Fruit fly (Drosophila melanogaster): ENCODE data around the gene CG31140.

Gene CG31140

DNA sequence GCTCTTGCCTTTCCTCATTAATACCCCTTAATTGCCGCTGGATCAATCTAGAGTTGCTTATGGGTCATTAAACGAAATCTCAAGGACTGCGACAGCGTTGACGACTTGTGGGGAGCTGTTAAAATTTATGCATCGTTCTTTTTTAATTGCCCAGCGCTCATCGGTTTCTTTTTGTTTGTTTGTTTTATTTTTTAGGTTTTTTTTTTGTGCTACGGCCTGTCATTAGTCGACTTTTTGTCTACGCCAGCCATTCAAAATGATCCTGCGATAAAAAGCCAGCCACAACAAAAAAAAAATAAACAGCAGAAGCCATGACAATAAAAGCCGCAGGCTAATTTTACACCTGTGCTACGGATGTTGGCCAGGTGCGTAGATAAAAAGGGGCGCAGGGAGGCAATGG lies 41.0 kb downstream of the CG31140 start (continued):
- TF ChIP-seq lz (GFP tag; optimal IDR thresholded peaks at IDR 0.05) = no peak
- TF ChIP-seq CG11762 (GFP tag; optimal IDR thresholded peaks at IDR 0.05; ENCODE audit: insufficient read depth) = no peak
- no peak for TF ChIP-seq pdm3 (GFP tag; optimal IDR thresholded peaks at IDR 0.05)
- no peak for TF ChIP-seq CG7368 (GFP tag; optimal IDR thresholded peaks at IDR 0.05)
- TF ChIP-seq fkh (GFP tag; optimal IDR thresholded peaks at IDR 0.05) = no peak
- peak; percentile 75 for TF ChIP-seq CG6808 (GFP tag; optimal IDR thresholded peaks at IDR 0.05)
- no peak for TF ChIP-seq CG4318 (GFP tag; optimal IDR thresholded peaks at IDR 0.05)
- TF ChIP-seq CG34406 (GFP tag; optimal IDR thresholded peaks at IDR 0.05) = no peak
- TF ChIP-seq topi (GFP tag; optimal IDR thresholded peaks at IDR 0.05) = no peak
- no peak for TF ChIP-seq eg (GFP tag; IDR thresholded peaks at IDR 0.05)

DNA sequence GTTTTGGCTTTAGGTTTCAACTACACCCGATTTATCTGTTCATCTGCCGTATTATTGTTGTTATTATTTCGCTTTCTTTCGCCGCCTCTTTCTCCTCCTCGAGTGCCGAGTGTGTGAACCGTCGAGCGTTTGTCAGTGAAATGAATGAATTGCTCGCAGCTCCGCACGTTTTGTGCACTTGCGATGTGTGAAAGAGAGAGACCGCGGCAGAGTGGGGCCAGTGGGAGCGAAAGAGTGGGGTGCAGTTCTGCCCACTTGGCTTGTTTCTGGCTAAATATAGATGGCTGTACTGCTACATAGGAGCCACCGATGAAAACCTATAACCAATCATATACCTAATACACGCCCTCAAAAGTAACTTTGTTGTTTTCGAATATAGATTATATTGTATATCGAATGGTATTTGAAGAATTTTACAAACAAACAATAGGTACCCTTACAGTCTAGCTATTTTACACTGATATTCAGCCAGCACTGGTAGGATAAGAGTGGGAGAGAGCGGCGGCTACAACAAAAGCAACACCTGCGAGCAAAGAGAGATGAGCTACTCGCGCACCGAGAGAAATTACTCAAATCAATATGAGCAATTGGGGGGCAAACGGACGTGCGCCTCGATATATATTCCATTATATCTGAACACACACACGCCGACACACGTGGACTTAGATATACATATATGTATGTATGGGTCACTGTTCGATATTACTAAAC lies 43.6 kb downstream of the CG31140 start:
- TF ChIP-seq CG10669 (GFP tag; optimal IDR thresholded peaks at IDR 0.05) (no peak), eg (GFP tag; IDR thresholded peaks at IDR 0.05) (peak; percentile 54), Sox15 (GFP tag; optimal IDR thresholded peaks at IDR 0.05) (no peak), Blimp-1 (GFP tag; optimal IDR thresholded peaks at IDR 0.05) (no peak), acj6 (GFP tag; optimal IDR thresholded peaks at IDR 0.05) (no peak), pdm3 (GFP tag; optimal IDR thresholded peaks at IDR 0.05) (peak; percentile 4), cyc (GFP tag; optimal IDR thresholded peaks at IDR 0.05) (no peak), Hr39 (GFP tag; optimal IDR thresholded peaks at IDR 0.05) (no peak), CG11902 (GFP tag; optimal IDR thresholded peaks at IDR 0.05) (no peak), Sox102F (GFP tag; optimal IDR thresholded peaks at IDR 0.05) (no peak), CG3032 (tag; optimal IDR thresholded peaks at IDR 0.05) (no peak), CG8632 (GFP tag; optimal IDR thresholded peaks at IDR 0.05) (no peak), CG9139 (GFP tag; optimal IDR thresholded peaks at IDR 0.05) (no peak), CG6792 (GFP tag; optimal IDR thresholded peaks at IDR 0.05) (peak; percentile 8), CG3919 (GFP tag; optimal IDR thresholded peaks at IDR 0.05) (peak; percentile 10), dsx (GFP tag; optimal IDR thresholded peaks at IDR 0.05; ENCODE audit: poor library complexity, severe bottlenecking) (no peak), Met (GFP tag; optimal IDR thresholded peaks at IDR 0.05) (peak; percentile 56), svp (GFP tag) (peak; percentile 80), vri (GFP tag; optimal IDR thresholded peaks at IDR 0.05) (peak; percentile 9), CG10631 (GFP tag; optimal IDR thresholded peaks at IDR 0.05) (no peak), CG1621 (tag; optimal IDR thresholded peaks at IDR 0.05) (no peak), CG16779 (tag; optimal IDR thresholded peaks at IDR 0.05) (peak; percentile 22), fd85E (GFP tag; optimal IDR thresholded peaks at IDR 0.05) (no peak), topi (GFP tag; optimal IDR thresholded peaks at IDR 0.05) (no peak), Eip93F (GFP tag; optimal IDR thresholded peaks at IDR 0.05) (no peak), Hr4 (GFP tag; optimal IDR thresholded peaks at IDR 0.05) (peak; percentile 25), CG32006 (GFP tag; optimal IDR thresholded peaks at IDR 0.05) (peak; percentile 47), lz (GFP tag; optimal IDR thresholded peaks at IDR 0.05) (peak; percentile 22), CG8319 (GFP tag; optimal IDR thresholded peaks at IDR 0.05) (no peak), CG6808 (GFP tag; optimal IDR thresholded peaks at IDR 0.05) (peak; percentile 14), CG11294 (GFP tag; IDR thresholded peaks at IDR 0.05) (no peak), OdsH (GFP tag; optimal IDR thresholded peaks at IDR 0.05) (peak; percentile 47), CG4318 (GFP tag; optimal IDR thresholded peaks at IDR 0.05) (no peak), Sox14 (GFP tag; optimal IDR thresholded peaks at IDR 0.05) (peak; percentile 54), Hr38 (GFP tag; optimal IDR thresholded peaks at IDR 0.05) (no peak), CG7368 (GFP tag; optimal IDR thresholded peaks at IDR 0.05) (no peak), CG11762 (GFP tag; optimal IDR thresholded peaks at IDR 0.05; ENCODE audit: insufficient read depth) (no peak), Gug (GFP tag; IDR thresholded peaks at IDR 0.05) (peak; percentile 46), achi (GFP tag; optimal IDR thresholded peaks at IDR 0.05) (no peak), CG31627 (GFP tag; optimal IDR thresholded peaks at IDR 0.05) (peak; percentile 20), Eip75B (GFP tag; optimal IDR thresholded peaks at IDR 0.05) (peak; percentile 28), Eip78C (GFP tag) (peak; percentile 84), fkh (GFP tag; optimal IDR thresholded peaks at IDR 0.05) (no peak), salr (GFP tag; optimal IDR thresholded peaks at IDR 0.05) (no peak), CG6276 (GFP tag; optimal IDR thresholded peaks at IDR 0.05) (peak; percentile 41), CG34406 (GFP tag; optimal IDR thresholded peaks at IDR 0.05) (no peak), net (GFP tag; optimal IDR thresholded peaks at IDR 0.05) (peak; percentile 24), Smox (GFP tag; optimal IDR thresholded peaks at IDR 0.05) (peak; percentile 1)
